Worm (Caenorhabditis elegans): Measurements from ENCODE around the gene K02F6.3.
"Not testable (repeated sequence)": the region's sequence is repeated elsewhere in the genome, so short reads cannot be mapped to it uniquely, and the experiment has no call there.

The K02F6.3 gene

DNA sequence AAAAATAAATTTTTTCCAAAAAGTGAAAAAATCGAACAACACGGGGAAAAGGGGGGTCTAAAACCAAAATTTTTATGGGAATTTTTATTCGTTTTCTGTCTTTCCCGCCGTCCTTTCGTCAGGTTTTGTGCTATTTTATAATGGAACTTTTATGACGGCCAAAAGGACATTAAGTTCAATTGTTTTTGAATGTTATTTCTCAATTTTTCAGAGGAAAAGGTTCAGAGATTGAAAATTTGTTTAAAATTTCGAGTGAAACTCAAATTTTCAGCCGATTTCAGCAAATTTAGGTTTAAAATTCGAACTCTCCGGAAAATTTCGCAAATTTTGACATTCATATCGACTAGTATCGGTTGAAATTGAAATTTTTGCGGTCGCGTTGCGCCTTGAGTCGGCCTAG lies 17.9 kb downstream of the K02F6.3 start, which contains the start of gene nep-18:
TSS of gene nep-18 (minus strand) at position 101 of the 400 bp plus-strand sequence.
- TF ChIP-seq fax-1 (tag; optimal IDR thresholded peaks at IDR 0.05) = no peak
- TF ChIP-seq ceh-2 (tag; optimal IDR thresholded peaks at IDR 0.05) = no peak
- TF ChIP-seq ceh-18 (tag; optimal IDR thresholded peaks at IDR 0.05) = no peak
- TF ChIP-seq tbx-7 (tag; optimal IDR thresholded peaks at IDR 0.05) = no peak
- no peak for TF ChIP-seq rnt-1 (tag; optimal IDR thresholded peaks at IDR 0.05)
- no peak for TF ChIP-seq sox-4 (tag; optimal IDR thresholded peaks at IDR 0.05)

DNA sequence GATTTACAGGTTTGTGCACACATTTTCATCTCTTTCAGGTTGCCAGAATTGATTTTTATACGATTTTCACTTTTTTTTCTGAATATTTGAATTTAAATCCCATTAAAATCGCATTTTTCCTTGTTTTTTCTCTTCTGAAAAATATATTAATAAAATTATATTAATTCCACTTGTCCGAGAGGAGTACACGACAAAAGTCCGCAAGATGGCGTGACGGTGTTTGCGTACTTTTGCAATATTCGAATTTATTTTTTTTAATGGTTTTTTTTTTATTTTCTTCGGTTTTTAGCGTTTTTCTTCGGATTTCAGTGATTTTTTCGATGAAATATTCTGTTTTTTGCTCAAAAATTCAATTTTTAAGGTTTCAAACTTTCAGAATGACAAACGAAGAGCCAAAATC lies 18.9 kb downstream of the K02F6.3 start, which contains the start of gene usp-39:
TSS of gene usp-39 (plus strand) at position 377 of the 400 bp plus-strand sequence.
- TF ChIP-seq hlh-30 (tag; optimal IDR thresholded peaks at IDR 0.05; ENCODE audit: insufficient read depth) (no peak), ttx-3 (tag; optimal IDR thresholded peaks at IDR 0.05) (peak; percentile 24), Y22D7AL.16 (tag; optimal IDR thresholded peaks at IDR 0.05) (peak; percentile 21), unc-42 (tag; optimal IDR thresholded peaks at IDR 0.05) (peak; percentile 83), hlh-8 (tag; optimal IDR thresholded peaks at IDR 0.05) (peak; percentile 8), nfya-1 (tag; optimal IDR thresholded peaks at IDR 0.05) (peak; percentile 18), pha-2 (tag; optimal IDR thresholded peaks at IDR 0.05) (peak; percentile 25), elt-2 (tag; optimal IDR thresholded peaks at IDR 0.05) (peak; percentile 49), dmd-4 (tag; optimal IDR thresholded peaks at IDR 0.05; ENCODE audit: borderline replicate concordance) (peak; percentile 8), pax-1 (tag; optimal IDR thresholded peaks at IDR 0.05) (no peak), ceh-45 (GFP tag; IDR thresholded peaks at IDR 0.05) (no peak), hlh-15 (tag; optimal IDR thresholded peaks at IDR 0.05) (no peak)

DNA sequence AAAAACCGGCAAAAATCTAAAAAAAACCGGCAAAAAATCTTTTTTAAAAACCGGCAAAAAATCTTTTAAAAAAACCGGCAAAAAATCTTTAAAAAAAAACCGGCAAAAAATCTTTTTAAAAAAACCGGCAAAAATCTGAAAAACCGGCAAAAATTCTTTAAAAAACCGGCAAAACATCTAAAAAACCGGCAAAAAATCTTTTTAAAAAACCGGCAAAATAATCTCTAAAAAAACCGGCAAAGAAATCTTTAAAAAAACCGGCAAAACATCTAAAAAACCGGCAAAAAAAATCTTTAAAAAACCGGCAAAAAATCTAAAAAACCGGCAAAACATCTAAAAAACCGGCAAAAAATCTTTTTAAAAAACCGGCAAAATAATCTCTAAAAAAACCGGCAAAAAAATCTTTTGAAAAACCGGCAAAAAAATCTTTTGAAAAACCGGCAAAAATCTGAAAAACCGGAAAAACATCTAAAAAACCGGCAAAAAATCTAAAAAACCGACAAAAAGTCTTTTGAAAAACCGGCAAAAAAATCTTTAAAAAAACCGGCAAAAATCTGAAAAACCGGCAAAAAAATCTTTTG lies 24.4 kb downstream of the K02F6.3 start:
- peak; percentile 41 for TF ChIP-seq lin-11 (tag; optimal IDR thresholded peaks at IDR 0.05)
- peak; percentile 32 for TF ChIP-seq sox-4 (tag; optimal IDR thresholded peaks at IDR 0.05)
- peak; percentile 27 for TF ChIP-seq ztf-16 (tag; optimal IDR thresholded peaks at IDR 0.05)
- peak; percentile 62 for TF ChIP-seq gmeb-2 (tag; optimal IDR thresholded peaks at IDR 0.05)
- peak; percentile 63 for TF ChIP-seq ahr-1 (tag; optimal IDR thresholded peaks at IDR 0.05)
- TF ChIP-seq madf-2 (tag; optimal IDR thresholded peaks at IDR 0.05) = peak; percentile 61
- peak; percentile 89 for TF ChIP-seq pha-2 (tag; optimal IDR thresholded peaks at IDR 0.05)
- TF ChIP-seq hlh-13 (GFP tag; optimal IDR thresholded peaks at IDR 0.05) = peak; percentile 35
- TF ChIP-seq che-1 (tag; optimal IDR thresholded peaks at IDR 0.05) = peak; percentile 65
- TF ChIP-seq unc-3 (GFP tag; conservative IDR thresholded peaks at IDR 0.05) = not testable (repeated sequence)
- peak; percentile 30 for TF ChIP-seq unc-3 (tag; optimal IDR thresholded peaks at IDR 0.05)
- peak; percentile 76 for TF ChIP-seq ttx-3 (tag; optimal IDR thresholded peaks at IDR 0.05)
- TF ChIP-seq K02D7.2 (tag; optimal IDR thresholded peaks at IDR 0.05) = peak; percentile 67
- peak; percentile 36 for TF ChIP-seq Y22D7AL.16 (tag; optimal IDR thresholded peaks at IDR 0.05)
- TF ChIP-seq elt-2 (tag; optimal IDR thresholded peaks at IDR 0.05) = peak; percentile 24

DNA sequence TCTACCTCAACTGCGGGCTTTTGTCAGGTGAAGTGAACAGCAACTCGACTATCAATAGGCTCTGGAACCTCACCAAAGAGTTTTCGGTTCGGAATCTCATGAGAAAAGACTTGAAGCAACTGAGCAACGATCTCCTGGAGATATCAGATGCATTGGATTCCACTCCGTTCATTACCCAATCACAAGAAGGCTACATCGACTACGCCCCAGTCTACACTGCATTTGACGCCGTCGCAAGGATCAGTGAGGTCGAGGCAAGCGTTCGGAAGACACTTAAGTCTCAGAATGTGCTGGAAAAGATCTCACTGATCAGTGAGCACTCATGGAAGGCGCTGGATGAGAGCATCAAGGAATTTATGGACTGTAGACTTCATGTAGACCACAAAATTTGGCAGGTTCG lies 32.2 kb downstream of the K02F6.3 start:
- TF ChIP-seq ets-4 (tag; optimal IDR thresholded peaks at IDR 0.05) (no peak), pros-1 (tag; optimal IDR thresholded peaks at IDR 0.05) (no peak)

DNA sequence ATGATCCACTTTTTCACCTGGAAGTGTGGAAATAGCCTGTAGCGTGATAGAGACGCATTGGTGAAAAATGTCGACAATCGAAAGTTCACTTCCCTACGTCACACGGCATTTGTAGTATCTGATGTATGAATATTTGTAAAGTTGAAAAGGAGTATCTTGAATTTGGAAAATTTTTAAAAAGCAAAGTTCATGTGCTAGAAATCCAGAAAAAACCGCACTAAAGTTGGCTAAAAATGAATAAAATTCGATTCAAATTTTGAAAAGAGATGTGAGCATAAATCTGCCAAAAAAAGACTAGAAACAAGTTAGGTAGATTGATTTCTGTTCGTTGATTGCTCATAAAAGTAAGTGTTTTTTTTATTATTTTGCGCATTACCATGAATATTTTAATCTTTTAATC lies 37.0 kb downstream of the K02F6.3 start, which contains the start of gene sri-74:
TSS of gene sri-74 (minus strand) at position 101 of the 400 bp plus-strand sequence.
- TF ChIP-seq pag-3 (tag; optimal IDR thresholded peaks at IDR 0.05; ENCODE audit: borderline replicate concordance) (no peak), ceh-30 (tag; optimal IDR thresholded peaks at IDR 0.05) (no peak), mec-3 (tag; optimal IDR thresholded peaks at IDR 0.05; ENCODE audit: borderline replicate concordance) (no peak), ceh-18 (tag; optimal IDR thresholded peaks at IDR 0.05) (no peak), che-1 (tag; optimal IDR thresholded peaks at IDR 0.05) (no peak), gmeb-2 (tag; optimal IDR thresholded peaks at IDR 0.05) (no peak), pros-1 (tag; optimal IDR thresholded peaks at IDR 0.05) (no peak), ets-4 (tag; optimal IDR thresholded peaks at IDR 0.05) (no peak), C08G9.2 (tag; optimal IDR thresholded peaks at IDR 0.05) (no peak), ceh-45 (GFP tag; IDR thresholded peaks at IDR 0.05) (no peak), pqm-1 (tag; optimal IDR thresholded peaks at IDR 0.05) (no peak), sox-2 (GFP tag; IDR thresholded peaks at IDR 0.05) (no peak), ceh-31 (tag; optimal IDR thresholded peaks at IDR 0.05) (no peak), ceh-6 (GFP tag; optimal IDR thresholded peaks at IDR 0.05) (no peak), sdc-2 (tag; optimal IDR thresholded peaks at IDR 0.05) (no peak), ceh-14 (tag; optimal IDR thresholded peaks at IDR 0.05) (no peak)
